Fruit fly (Drosophila melanogaster): ENCODE results near the gene PGRP-SA.

The PGRP-SA gene

DNA sequence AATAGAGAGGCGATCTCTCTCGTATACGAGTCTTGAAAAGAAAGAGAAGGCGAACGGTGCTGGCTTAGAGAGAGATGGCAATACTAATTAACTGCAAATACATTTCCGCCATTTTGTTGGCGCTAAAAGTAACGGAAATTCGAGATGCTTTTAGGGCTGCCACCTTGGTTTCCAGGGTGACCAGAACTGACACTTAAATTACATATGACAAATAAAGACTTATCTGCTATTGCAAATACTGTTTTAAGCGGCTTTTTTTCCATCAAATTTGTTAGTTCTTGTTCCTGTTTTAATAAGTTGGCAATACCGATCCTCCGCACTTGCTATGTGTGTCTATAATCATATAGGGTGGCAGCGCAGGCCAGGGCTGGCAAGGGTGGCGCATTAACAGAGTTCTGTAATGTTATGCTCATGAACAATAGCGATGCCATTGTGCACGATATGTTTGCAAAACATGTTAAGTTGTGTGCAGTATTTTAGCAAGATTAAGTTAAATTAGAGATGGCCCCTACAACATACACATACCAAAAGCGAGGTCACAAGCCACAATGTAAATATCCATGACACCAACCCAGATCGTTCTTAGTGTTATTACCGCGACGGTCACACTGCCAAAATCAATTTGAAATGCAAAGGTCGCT, 18.9 kb downstream of the PGRP-SA start, which contains the start of gene nod (continued):
- peak; percentile 41 for TF ChIP-seq CG15696 (tag; optimal IDR thresholded peaks at IDR 0.05)
- peak; percentile 93 for TF ChIP-seq CG9797 (GFP tag; optimal IDR thresholded peaks at IDR 0.05)
- TF ChIP-seq nerfin-1 (tag; optimal IDR thresholded peaks at IDR 0.05), result peak; percentile 72
- no peak for TF ChIP-seq CG12299 (tag; optimal IDR thresholded peaks at IDR 0.05)
- no peak for TF ChIP-seq tll (GFP tag; optimal IDR thresholded peaks at IDR 0.05)
- peak; percentile 13; the same call in 1 of the 3 replicates for TF ChIP-seq CG7357 (GFP tag; IDR thresholded peaks at IDR 0.05)
- peak; percentile 48 for TF ChIP-seq CG10979 (tag; optimal IDR thresholded peaks at IDR 0.05)
- peak; percentile 11 for TF ChIP-seq Sry-β (GFP tag; optimal IDR thresholded peaks at IDR 0.05)
- TF ChIP-seq Doc2 (GFP tag; IDR thresholded peaks at IDR 0.05), result no peak
- peak; percentile 34; the same call in 1 of the 2 replicates for TF ChIP-seq wor (GFP tag; IDR thresholded peaks at IDR 0.05)
- TF ChIP-seq ftz-f1 (GFP tag; optimal IDR thresholded peaks at IDR 0.05), result peak; percentile 87
- peak; percentile 51 for TF ChIP-seq CG3281 (GFP tag; optimal IDR thresholded peaks at IDR 0.05)
- TF ChIP-seq Dip2 (GFP tag; IDR thresholded peaks at IDR 0.05), result no peak
- no peak for TF ChIP-seq h (optimal IDR thresholded peaks at IDR 0.05)
- peak; percentile 14; the same call in 1 of the 2 replicates for TF ChIP-seq Adf1 (GFP tag; IDR thresholded peaks at IDR 0.05)
- peak; percentile 20 for TF ChIP-seq schlank (tag; optimal IDR thresholded peaks at IDR 0.05)
- TF ChIP-seq Deaf1 (tag; optimal IDR thresholded peaks at IDR 0.05), result peak; percentile 21
- no peak for TF ChIP-seq Hr78 (GFP tag; optimal IDR thresholded peaks at IDR 0.05)
- TF ChIP-seq Sox102F (GFP tag; optimal IDR thresholded peaks at IDR 0.05), result peak; percentile 58
- peak; percentile 7 for TF ChIP-seq CG1792 (GFP tag; optimal IDR thresholded peaks at IDR 0.05)
- no peak for TF ChIP-seq CG1529 (GFP tag; optimal IDR thresholded peaks at IDR 0.05)
- peak; percentile 65 for TF ChIP-seq dmrt99B (tag; optimal IDR thresholded peaks at IDR 0.05)
- TF ChIP-seq CG14860 (GFP tag; IDR thresholded peaks at IDR 0.05; ENCODE audit: partially characterized antibody), result no peak; the same call in 2 of the 3 replicates
- TF ChIP-seq CG9932 (GFP tag; IDR thresholded peaks at IDR 0.05), result peak; percentile 72
- TF ChIP-seq tap (tag; optimal IDR thresholded peaks at IDR 0.05), result no peak
- no peak for TF ChIP-seq CG10431 (GFP tag; optimal IDR thresholded peaks at IDR 0.05)
- TF ChIP-seq wek (GFP tag; optimal IDR thresholded peaks at IDR 0.05), result no peak
- TF ChIP-seq corto (GFP tag; optimal IDR thresholded peaks at IDR 0.05), result no peak
- no peak for TF ChIP-seq CG2202 (tag; optimal IDR thresholded peaks at IDR 0.05)
- no peak for TF ChIP-seq nerfin-2 (GFP tag; IDR thresholded peaks at IDR 0.05; ENCODE audit: partially characterized antibody)
- peak; percentile 67 for TF ChIP-seq shn (GFP tag; optimal IDR thresholded peaks at IDR 0.05)
- peak; percentile 97 for TF ChIP-seq pzg (GFP tag; optimal IDR thresholded peaks at IDR 0.05)
- TF ChIP-seq sna (GFP tag; IDR thresholded peaks at IDR 0.05; ENCODE audit: partially characterized antibody), result 0 out of 2 replicates have a peak, but pooled peaks have one; percentile 34
- TF ChIP-seq Vsx1 (GFP tag; optimal IDR thresholded peaks at IDR 0.05), result no peak
- TF ChIP-seq CG3065 (GFP tag; optimal IDR thresholded peaks at IDR 0.05), result peak; percentile 42
- TF ChIP-seq zfh2 (GFP tag; optimal IDR thresholded peaks at IDR 0.05), result peak; percentile 82
- TF ChIP-seq Atf3 (GFP tag; optimal IDR thresholded peaks at IDR 0.05), result peak; percentile 34
- TF ChIP-seq CG8478 (optimal IDR thresholded peaks at IDR 0.05), result no peak
- TF ChIP-seq grn (GFP tag; optimal IDR thresholded peaks at IDR 0.05), result no peak
- peak; percentile 42 for TF ChIP-seq CG4404 (GFP tag; IDR thresholded peaks at IDR 0.05)
- no peak for TF ChIP-seq CG10959 (GFP tag; IDR thresholded peaks at IDR 0.05)
- TF ChIP-seq yki (optimal IDR thresholded peaks at IDR 0.05), result no peak
- peak in 1 of 2 experiments; percentile 47 for TF ChIP-seq Eip74EF (GFP tag; optimal IDR thresholded peaks at IDR 0.05)
- TF ChIP-seq HLH4C (GFP tag; IDR thresholded peaks at IDR 0.05; ENCODE audit: partially characterized antibody), result no peak
- TF ChIP-seq E2f1 (GFP tag; IDR thresholded peaks at IDR 0.05), result peak; percentile 52; the same call in 1 of the 2 replicates
- TF ChIP-seq CG34224 (GFP tag; IDR thresholded peaks at IDR 0.05; ENCODE audit: partially characterized antibody), result peak; percentile 64
- peak; percentile 58; the same call in 2 of the 3 replicates for TF ChIP-seq Doc3 (GFP tag; IDR thresholded peaks at IDR 0.05; ENCODE audit: partially characterized antibody)
- TF ChIP-seq pho (GFP tag; optimal IDR thresholded peaks at IDR 0.05), result peak; percentile 62
- TF ChIP-seq tx (GFP tag; optimal IDR thresholded peaks at IDR 0.05), result peak; percentile 35
